Worm (Caenorhabditis elegans) whole organism, late embryonic: Measurements from ENCODE around the gene F42A10.6.

ENCODE experiments used
- ama-1 ChIP-seq: fragments of 150-350 bp; optimal IDR thresholded peaks from 2 replicates; lab custom pipeline; 2014
- ceh-34 ChIP-seq: sonication (generic microtip); optimal IDR thresholded peaks from 2 replicates; lab custom pipeline; 2016; ENCODE audit warnings: mild to moderate bottlenecking, missing genetic modification characterization, missing compliant biosample characterization
- dve-1 ChIP-seq: sonication (generic microtip); optimal IDR thresholded peaks from 2 replicates; lab custom pipeline; 2017; ENCODE audit warnings: antibody characterized with exemption, mild to moderate bottlenecking, missing genetic modification characterization, missing compliant biosample characterization
- hlh-8 ChIP-seq: sonication (generic microtip); optimal IDR thresholded peaks from 2 replicates; lab custom pipeline; 2016; ENCODE audit warnings: missing genotype, missing genetic modification characterization, missing compliant biosample characterization
- nhr-11 ChIP-seq: fragments of 150-350 bp; optimal IDR thresholded peaks from 2 replicates; lab custom pipeline; 2014; ENCODE audit warnings: missing biosample characterization, missing genetic modification characterization
- pha-2 ChIP-seq: sonication (generic microtip); optimal IDR thresholded peaks from 2 replicates; lab custom pipeline; 2017; ENCODE audit warnings: mild to moderate bottlenecking, missing genetic modification characterization, missing compliant biosample characterization
- pqm-1 ChIP-seq: sonication (generic microtip); optimal IDR thresholded peaks from 2 replicates; lab custom pipeline; 2016; ENCODE audit warnings: missing genetic modification characterization, missing compliant biosample characterization
- tbx-2 ChIP-seq: sonication (generic microtip); optimal IDR thresholded peaks from 2 replicates; lab custom pipeline; 2016; ENCODE audit warnings: missing genetic modification characterization, missing compliant biosample characterization

DNA sequence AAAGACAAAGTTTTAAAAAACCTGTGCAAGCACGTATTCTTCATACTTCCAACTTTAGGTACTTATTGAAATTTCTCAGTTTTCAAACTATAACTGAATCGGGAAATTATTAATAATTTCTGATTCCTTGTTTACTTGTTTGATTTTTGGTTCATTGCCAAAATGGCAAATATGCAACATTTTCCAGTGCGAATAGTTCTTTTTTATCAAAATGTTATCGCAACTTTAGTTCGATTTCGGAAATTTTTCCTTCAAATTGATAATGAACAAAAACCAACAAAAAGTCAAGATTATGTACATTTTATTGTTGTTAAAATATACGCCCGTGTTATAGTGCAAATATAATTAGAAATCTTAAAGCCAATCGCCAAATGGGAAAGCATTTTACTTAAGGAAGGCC lies 970 bp upstream of the F42A10.6 start:
- TF ChIP-seq ceh-34 (tag; lab: Kevin White, UChicago) (no peak), pqm-1 (tag; lab: Kevin White, UChicago) (no peak), ama-1 (lab: Kevin White, UChicago) (no peak), pha-2 (tag; lab: Kevin White, UChicago) (no peak), tbx-2 (tag; lab: Kevin White, UChicago) (no peak), dve-1 (tag; lab: Kevin White, UChicago) (no peak), hlh-8 (tag; lab: Kevin White, UChicago) (no peak), nhr-11 (tag; lab: Kevin White, UChicago) (no peak)
